Fruit fly (Drosophila melanogaster): ENCODE data around the gene Diedel.

Gene Diedel

dm6 chr3R:29522164-29522563 is 28.5 kb downstream of the Diedel start (continued):
- TF ChIP-seq CG2202 (tag; optimal IDR thresholded peaks at IDR 0.05) (peak; percentile 56), ATbp (GFP tag; optimal IDR thresholded peaks at IDR 0.05) (peak; percentile 4), E2f1 (GFP tag; IDR thresholded peaks at IDR 0.05) (peak; percentile 40; the same call in 1 of the 2 replicates), Bgb (GFP tag; IDR thresholded peaks at IDR 0.05; ENCODE audit: partially characterized antibody) (no peak), GATAe (GFP tag; conservative IDR thresholded peaks at IDR 0.05) (no peak), CG12942 (GFP tag; optimal IDR thresholded peaks at IDR 0.05) (no peak), Sin3A (optimal IDR thresholded peaks at IDR 0.05) (no peak), CG17912 (GFP tag; optimal IDR thresholded peaks at IDR 0.05) (no peak), pnt (GFP tag; optimal IDR thresholded peaks at IDR 0.05) (peak; percentile 7), cwo (GFP tag; optimal IDR thresholded peaks at IDR 0.05) (no peak), CG32767 (GFP tag; IDR thresholded peaks at IDR 0.05) (no peak), TFAM (GFP tag; optimal IDR thresholded peaks at IDR 0.05) (no peak), pzg (GFP tag; optimal IDR thresholded peaks at IDR 0.05) (no peak), CrebB (tag; optimal IDR thresholded peaks at IDR 0.05) (no peak), sens-2 (GFP tag; IDR thresholded peaks at IDR 0.05) (0 out of 2 replicates have a peak, but pooled peaks have one; percentile 26), ap (GFP tag; IDR thresholded peaks at IDR 0.05) (0 out of 2 replicates have a peak, but pooled peaks have one; percentile 31), Tbp (GFP tag; optimal IDR thresholded peaks at IDR 0.05) (no peak), seq (GFP tag; IDR thresholded peaks at IDR 0.05) (peak; percentile 22; the same call in 1 of the 2 replicates), so (GFP tag; IDR thresholded peaks at IDR 0.05) (0 out of 3 replicates have a peak, but pooled peaks have one; percentile 52), CG31365 (tag; optimal IDR thresholded peaks at IDR 0.05) (no peak), Gug (GFP tag; IDR thresholded peaks at IDR 0.05) (no peak; the same call in 3 of the 4 replicates), nau (GFP tag; optimal IDR thresholded peaks at IDR 0.05) (no peak), mam (GFP tag; optimal IDR thresholded peaks at IDR 0.05) (no peak), row (GFP tag; IDR thresholded peaks at IDR 0.05) (peak; percentile 58), cato (GFP tag; optimal IDR thresholded peaks at IDR 0.05; ENCODE audit: borderline replicate concordance) (no peak), salm (tag; optimal IDR thresholded peaks at IDR 0.05) (no peak), Side (GFP tag; optimal IDR thresholded peaks at IDR 0.05) (no peak), vvl (GFP tag; IDR thresholded peaks at IDR 0.05) (peak; percentile 80), CG11456 (GFP tag; IDR thresholded peaks at IDR 0.05) (no peak), Dbx (GFP tag; IDR thresholded peaks at IDR 0.05) (no peak), trem (tag; optimal IDR thresholded peaks at IDR 0.05) (peak; percentile 83), Max (GFP tag; optimal IDR thresholded peaks at IDR 0.05) (peak; percentile 7), CG14667 (GFP tag; IDR thresholded peaks at IDR 0.05) (peak; percentile 42; the same call in 1 of the 2 replicates), eve (GFP tag; optimal IDR thresholded peaks at IDR 0.05) (peak in 1 of 2 experiments; percentile 49), tio (GFP tag; optimal IDR thresholded peaks at IDR 0.05) (peak; percentile 21), MBD-R2 (GFP tag; IDR thresholded peaks at IDR 0.05) (no peak), kay (GFP tag; optimal IDR thresholded peaks at IDR 0.05) (no peak), CG10565 (GFP tag; optimal IDR thresholded peaks at IDR 0.05) (no peak), crc (GFP tag; optimal IDR thresholded peaks at IDR 0.05) (no peak), Atf6 (GFP tag; IDR thresholded peaks at IDR 0.05) (no peak), CG4404 (GFP tag; IDR thresholded peaks at IDR 0.05) (peak; percentile 54), kni (GFP tag; optimal IDR thresholded peaks at IDR 0.05) (no peak), CG6175 (GFP tag; IDR thresholded peaks at IDR 0.05) (no peak), CG12769 (tag; optimal IDR thresholded peaks at IDR 0.05) (no peak), ttk (GFP tag; IDR thresholded peaks at IDR 0.05) (no peak), CG33213 (GFP tag; optimal IDR thresholded peaks at IDR 0.05) (no peak), Mes4 (GFP tag; optimal IDR thresholded peaks at IDR 0.05) (no peak), CG6254 (GFP tag; optimal IDR thresholded peaks at IDR 0.05) (peak; percentile 32), CG18599 (GFP tag; optimal IDR thresholded peaks at IDR 0.05) (no peak), CG15011 (GFP tag; optimal IDR thresholded peaks at IDR 0.05) (no peak), Lpt (GFP tag; optimal IDR thresholded peaks at IDR 0.05) (no peak), da (GFP tag; optimal IDR thresholded peaks at IDR 0.05) (no peak), CG17385 (GFP tag; optimal IDR thresholded peaks at IDR 0.05) (no peak)
